Worm (Caenorhabditis elegans) whole organism, L2 larva: ENCODE data around the gene sre-56.

Experiments used
- blmp-1 ChIP-seq: sonication (generic microtip); optimal IDR thresholded peaks from 2 replicates; lab custom pipeline; 2017; ENCODE audit warnings: missing genetic modification characterization, mild to moderate bottlenecking, missing compliant biosample characterization, antibody characterized with exemption, moderate library complexity; ENCODE audit not compliant: insufficient read depth
- egl-27 ChIP-seq: sonication (generic microtip); optimal IDR thresholded peaks from 3 replicates; lab custom pipeline; 2017; ENCODE audit warnings: missing biosample characterization, missing genetic modification reagents, missing genetic modification characterization
- fos-1 ChIP-seq: fragments of 150-350 bp; optimal IDR thresholded peaks from 2 replicates; lab custom pipeline; 2014; ENCODE audit warnings: missing biosample characterization, missing genetic modification characterization
- mdl-1 ChIP-seq, 2 experiments: fragments of 150-350 bp in 1 of 2; sonication (generic microtip) in 1 of 2; optimal IDR thresholded peaks; 2 replicates each; lab custom pipeline; 2017; ENCODE audit warnings: missing biosample characterization in 2 of 2, missing genetic modification characterization in 2 of 2
- nhr-21 ChIP-seq: fragments of 150-350 bp; optimal IDR thresholded peaks from 2 replicates; lab custom pipeline; 2014; ENCODE audit warnings: missing biosample characterization, missing genetic modification characterization
- nhr-23 ChIP-seq: fragments of 150-350 bp; optimal IDR thresholded peaks from 2 replicates; lab custom pipeline; 2014; ENCODE audit warnings: missing biosample characterization, missing genetic modification reagents, missing genetic modification characterization
- unc-39 ChIP-seq: fragments of 150-350 bp; optimal IDR thresholded peaks from 2 replicates; lab custom pipeline; 2014; ENCODE audit warnings: missing biosample characterization, missing genetic modification characterization
- zag-1 ChIP-seq: fragments of 150-350 bp; optimal IDR thresholded peaks from 2 replicates; lab custom pipeline; 2014; ENCODE audit warnings: missing biosample characterization, missing genetic modification characterization

DNA sequence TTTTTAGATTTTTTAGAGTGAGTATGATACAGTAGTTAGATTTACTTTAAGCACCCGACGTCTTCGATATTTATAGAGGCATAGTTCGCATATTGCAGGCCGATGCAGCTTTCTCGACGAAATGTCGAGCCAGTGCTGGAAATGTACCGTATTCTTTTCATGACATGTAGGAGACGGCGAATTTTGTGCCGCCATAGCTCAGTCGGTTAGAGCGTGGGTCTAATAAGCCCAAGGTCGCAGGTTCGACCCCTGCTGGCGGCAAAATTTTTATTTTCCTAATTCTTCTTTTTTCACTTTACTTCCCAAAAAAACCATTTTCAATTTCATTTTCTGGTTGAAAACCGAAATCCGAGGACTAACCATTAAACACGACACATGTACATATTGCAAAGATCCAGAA lies 38.0 kb downstream of the sre-56 start:
- TF ChIP-seq fos-1 (tag; lab: Kevin White, UChicago) (no peak), nhr-21 (tag; lab: Kevin White, UChicago) (no peak), nhr-23 (tag; lab: Kevin White, UChicago) (no peak), zag-1 (tag; lab: Kevin White, UChicago) (no peak), egl-27 (tag; lab: Kevin White, UChicago) (no peak), mdl-1 (tag; optimal IDR thresholded peaks at IDR 0.05; lab: Kevin White, UChicago) (no peak), unc-39 (tag; lab: Kevin White, UChicago) (no peak), blmp-1 (tag; lab: Kevin White, UChicago) (no peak)
